Fruit fly (Drosophila melanogaster) whole organism, embryonic: ENCODE measurements around the gene CG34408.

Experiments used
- BEAF-32 ChIP-seq: fragments of 200-800 bp; sonication (Bioruptor generic); optimal IDR thresholded peaks from 3 replicates; lab custom pipeline; 2017; ENCODE audit warnings: missing biosample characterization, missing genetic modification characterization, mild to moderate bottlenecking, moderate library complexity, missing genetic modification reagents
- CG12236 ChIP-seq: fragments of 200-800 bp; sonication (Bioruptor generic); optimal IDR thresholded peaks from 2 replicates; lab custom pipeline; 2016; ENCODE audit warnings: missing biosample characterization, missing genetic modification characterization
- CG14860 ChIP-seq: fragments of 200-800 bp; sonication (Bioruptor generic); IDR thresholded peaks from 3 replicates; pipeline ENCODE4 v1.3.6; 2022; ENCODE audit warnings: missing biosample characterization, missing genetic modification characterization; ENCODE audit not compliant: partially characterized antibody
- CG3995 ChIP-seq: fragments of 200-800 bp; sonication (Bioruptor generic); optimal IDR thresholded peaks from 3 replicates; lab custom pipeline; 2016; ENCODE audit warnings: missing biosample characterization, missing genetic modification characterization
- CG7928 ChIP-seq: fragments of 200-800 bp; sonication (Bioruptor generic); optimal IDR thresholded peaks from 2 replicates; lab custom pipeline; 2017; ENCODE audit warnings: missing biosample characterization, mild to moderate bottlenecking, missing genetic modification characterization
- CG9932 ChIP-seq: fragments of 200-800 bp; sonication (Bioruptor generic); IDR thresholded peaks from 2 replicates; pipeline ENCODE4 v1.3.6; 2022; ENCODE audit warnings: missing biosample characterization, missing genetic modification characterization
- Nf-YB ChIP-seq: fragments of 200-800 bp; sonication (Bioruptor generic); optimal IDR thresholded peaks from 3 replicates; lab custom pipeline; 2019; ENCODE audit warnings: missing biosample characterization, mild to moderate bottlenecking, missing genetic modification characterization, moderate library complexity
- Xrp1 ChIP-seq: fragments of 200-800 bp; sonication (Bioruptor generic); IDR thresholded peaks from 2 replicates; pipeline ENCODE4 v1.3.6; 2022; ENCODE audit warnings: missing biosample characterization, missing genetic modification characterization
- croc ChIP-seq: fragments of 200-800 bp; sonication (Bioruptor generic); conservative IDR thresholded peaks from 3 replicates; pipeline ENCODE4 v1.3.6; 2022; ENCODE audit warnings: missing biosample characterization, missing genetic modification characterization

- TF ChIP-seq Nf-YB (GFP tag; lab: Kevin White, UChicago) (no peak), CG14860 (GFP tag; lab: Robert Waterston, UW) (no peak), BEAF-32 (GFP tag; lab: Kevin White, UChicago) (no peak), CG9932 (GFP tag; lab: Robert Waterston, UW) (no peak), Xrp1 (GFP tag; lab: Robert Waterston, UW) (no peak), CG12236 (GFP tag; lab: Kevin White, UChicago) (no peak), CG7928 (GFP tag; lab: Kevin White, UChicago) (no peak), croc (GFP tag; lab: Robert Waterston, UW) (no peak), CG3995 (GFP tag; lab: Kevin White, UChicago) (no peak)
These were observed 41.3 kb downstream of the CG34408 start for dm6 chrX:10261172-10261571.
